Worm (Caenorhabditis elegans) whole organism, L4/young adult: ENCODE data around the gene asns-1.

Experiments used
- W03F9.2 ChIP-seq: fragments of 150-350 bp; optimal IDR thresholded peaks from 2 replicates; lab custom pipeline; 2014; ENCODE audit warnings: missing biosample characterization, missing genetic modification characterization
- dao-5 ChIP-seq: sonication (generic microtip); optimal IDR thresholded peaks from 2 replicates; lab custom pipeline; 2016; ENCODE audit warnings: missing genotype, missing genetic modification characterization, moderate library complexity, missing compliant biosample characterization
- him-1 ChIP-seq: sonication (generic microtip); optimal IDR thresholded peaks from 2 replicates; lab custom pipeline; 2016; ENCODE audit warnings: missing genotype, missing genetic modification reagents, missing genetic modification characterization, missing compliant biosample characterization

DNA sequence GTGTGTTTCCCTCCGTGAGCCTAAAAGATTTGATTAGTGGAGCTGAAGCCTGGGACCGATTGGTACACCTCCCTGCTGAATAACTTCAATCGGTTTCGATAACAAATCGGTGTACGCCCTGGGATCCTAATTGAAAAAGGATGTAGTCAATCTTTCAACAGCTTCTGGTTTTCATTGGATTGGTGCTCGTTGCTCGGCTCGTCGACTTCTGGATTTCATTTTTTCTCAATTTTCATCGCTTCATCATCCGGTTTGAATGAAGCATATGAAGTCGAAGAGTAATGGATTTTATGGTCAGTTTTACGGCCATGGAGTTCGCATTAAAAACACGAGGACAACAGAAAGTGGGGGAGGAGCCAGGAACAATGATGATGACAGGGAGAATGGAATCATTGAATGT, 10.0 kb downstream of the asns-1 start:
- TF ChIP-seq him-1 (tag; lab: Kevin White, UChicago) (no peak), W03F9.2 (tag; lab: Kevin White, UChicago) (no peak), dao-5 (tag; lab: Kevin White, UChicago) (no peak)
